Fruit fly (Drosophila melanogaster) whole organism, pupa: ENCODE data around the gene CG5835.

Experiments
- CG13204 ChIP-seq: fragments of 200-800 bp; sonication (Bioruptor generic); optimal IDR thresholded peaks from 2 replicates; lab custom pipeline; 2018; ENCODE audit warnings: missing biosample characterization, mild to moderate bottlenecking, missing genetic modification characterization, moderate library complexity
- CG14655 ChIP-seq: fragments of 200-800 bp; sonication (Bioruptor generic); optimal IDR thresholded peaks from 3 replicates; lab custom pipeline; 2017; ENCODE audit warnings: mild to moderate bottlenecking, missing biosample characterization, missing genetic modification reagents, missing genetic modification characterization
- CG17806 ChIP-seq: fragments of 200-800 bp; sonication (Bioruptor generic); optimal IDR thresholded peaks from 2 replicates; lab custom pipeline; 2018; ENCODE audit warnings: missing biosample characterization, mild to moderate bottlenecking, missing genetic modification characterization, moderate library complexity
- CG32121 ChIP-seq: fragments of 200-800 bp; sonication (Bioruptor generic); IDR thresholded peaks from 2 replicates; pipeline ENCODE4 v1.3.6; 2022; ENCODE audit warnings: missing biosample characterization, missing genetic modification characterization
- CG34367 ChIP-seq: fragments of 200-800 bp; sonication (Bioruptor generic); optimal IDR thresholded peaks from 2 replicates; lab custom pipeline; 2018; ENCODE audit warnings: missing biosample characterization, mild to moderate bottlenecking, missing genetic modification characterization
- D1 ChIP-seq: fragments of 200-800 bp; sonication (Bioruptor generic); optimal IDR thresholded peaks from 2 replicates; lab custom pipeline; 2018; ENCODE audit warnings: missing biosample characterization, mild to moderate bottlenecking, missing genetic modification characterization, moderate library complexity
- EcR ChIP-seq: fragments of 200-800 bp; sonication (Bioruptor generic); optimal IDR thresholded peaks from 3 replicates; lab custom pipeline; 2019; ENCODE audit warnings: missing biosample characterization, missing genetic modification characterization, mild to moderate bottlenecking, moderate library complexity, missing genetic modification reagents
- Pif1A ChIP-seq: fragments of 200-800 bp; sonication (Bioruptor generic); optimal IDR thresholded peaks from 3 replicates; lab custom pipeline; 2016; ENCODE audit warnings: missing biosample characterization, missing genetic modification characterization
- fd96Ca ChIP-seq: fragments of 200-800 bp; sonication (Bioruptor generic); IDR thresholded peaks from 3 replicates; pipeline ENCODE4 v1.3.6; 2022; ENCODE audit warnings: missing biosample characterization, missing genetic modification characterization

- TF ChIP-seq D1 (tag; lab: Kevin White, UChicago) (no peak), CG17806 (tag; lab: Kevin White, UChicago) (no peak), fd96Ca (GFP tag; lab: Robert Waterston, UW) (no peak), CG32121 (no peak), CG34367 (no peak), Pif1A (no peak), EcR (GFP tag; lab: Kevin White, UChicago) (no peak), CG13204 (GFP tag; lab: Kevin White, UChicago) (no peak), CG14655 (GFP tag; lab: Kevin White, UChicago) (no peak)
Measured at dm6 chr3R:19176700-19177099, 23.2 kb upstream of the CG5835 start, which contains the start of gene CG14282.
